Worm (Caenorhabditis elegans): Measurements from ENCODE around the gene fbxb-44.

DNA sequence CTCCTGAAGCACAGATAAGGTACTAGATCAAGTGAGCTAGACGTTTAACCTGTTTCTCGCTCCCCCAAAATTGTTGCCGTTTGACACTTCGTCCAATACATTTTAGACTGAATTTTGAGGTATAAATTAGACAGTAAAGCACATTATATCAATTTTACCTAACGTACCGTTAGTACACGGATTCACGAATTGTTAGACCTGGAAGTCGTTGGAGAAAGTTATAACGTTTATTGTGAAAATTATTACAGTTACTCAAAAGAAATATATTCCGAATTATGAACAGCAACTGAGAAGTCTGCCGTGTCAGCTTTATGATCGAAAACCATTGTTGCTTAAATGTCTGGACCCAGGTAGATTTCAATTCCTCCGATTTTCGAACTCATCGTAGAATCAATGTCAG lies 22.1 kb downstream of the fbxb-44 start:
- TF ChIP-seq cog-1 (tag; optimal IDR thresholded peaks at IDR 0.05), result no peak
- no peak for TF ChIP-seq ztf-23 (GFP tag; IDR thresholded peaks at IDR 0.05)
